Worm (Caenorhabditis elegans) whole organism, young adult: ENCODE results near the gene math-44.
A peak's percentile ranks its signal among the peaks of the same experiment; 100 is the strongest.
"Not testable (repeated sequence)": the region's sequence is repeated elsewhere in the genome, so short reads cannot be mapped to it uniquely, and the experiment has no call there.

Experiments
- C17E4.6 ChIP-seq: fragments of 200-800 bp; sonication (Bioruptor generic); IDR thresholded peaks from 2 replicates; pipeline ENCODE4 v1.3.6; 2022; ENCODE audit warnings: missing genetic modification reagents, missing genetic modification characterization, missing compliant biosample characterization
- D2030.7 ChIP-seq: fragments of 200-800 bp; sonication (Bioruptor generic); IDR thresholded peaks from 2 replicates; pipeline ENCODE4 v1.3.6; 2022; ENCODE audit warnings: missing genetic modification reagents, missing genetic modification characterization, missing compliant biosample characterization
- F49E8.2 ChIP-seq: sonication (generic microtip); optimal IDR thresholded peaks from 3 replicates; lab custom pipeline; 2017; ENCODE audit warnings: missing genetic modification characterization, mild to moderate bottlenecking, missing compliant biosample characterization, antibody characterized with exemption, moderate library complexity; ENCODE audit not compliant: insufficient read depth
- Y53F4B.3 ChIP-seq: fragments of 200-800 bp; sonication (Bioruptor generic); IDR thresholded peaks from 2 replicates; pipeline ENCODE4 v1.3.6; 2022; ENCODE audit warnings: missing genetic modification reagents, missing genetic modification characterization, missing compliant biosample characterization
- akir-1 ChIP-seq: fragments of 200-800 bp; sonication (Bioruptor generic); optimal IDR thresholded peaks from 2 replicates; lab custom pipeline; 2018; ENCODE audit warnings: mild to moderate bottlenecking, missing genetic modification characterization, moderate library complexity, missing compliant biosample characterization
- athp-1 ChIP-seq: sonication (generic microtip); optimal IDR thresholded peaks from 2 replicates; lab custom pipeline; 2017; ENCODE audit warnings: mild to moderate bottlenecking, missing genetic modification characterization, missing compliant biosample characterization
- ceh-79 ChIP-seq: sonication (generic microtip); optimal IDR thresholded peaks from 2 replicates; lab custom pipeline; 2017; ENCODE audit warnings: mild to moderate bottlenecking, missing genetic modification characterization, missing compliant biosample characterization
- die-1 ChIP-seq: sonication (generic microtip); optimal IDR thresholded peaks from 2 replicates; lab custom pipeline; 2016; ENCODE audit warnings: missing genotype, mild to moderate bottlenecking, missing genetic modification characterization, missing compliant biosample characterization
- efl-1 ChIP-seq: fragments of 150-350 bp; optimal IDR thresholded peaks from 2 replicates; lab custom pipeline; 2014; ENCODE audit warnings: missing biosample characterization, missing genetic modification reagents, missing genetic modification characterization
- hlh-12 ChIP-seq: sonication (generic microtip); optimal IDR thresholded peaks from 2 replicates; lab custom pipeline; 2016; ENCODE audit warnings: missing genetic modification characterization, missing compliant biosample characterization
- lin-26 ChIP-seq: fragments of 200-800 bp; sonication (Bioruptor generic); IDR thresholded peaks from 2 replicates; pipeline ENCODE4 v1.3.6; 2022; ENCODE audit warnings: missing genetic modification reagents, missing genetic modification characterization, missing compliant biosample characterization
- lin-54 ChIP-seq: fragments of 200-800 bp; sonication (Bioruptor generic); optimal IDR thresholded peaks from 2 replicates; lab custom pipeline; 2018; ENCODE audit warnings: mild to moderate bottlenecking, missing genetic modification characterization, missing compliant biosample characterization
- lsl-1 ChIP-seq: fragments of 200-800 bp; sonication (Bioruptor generic); optimal IDR thresholded peaks from 2 replicates; lab custom pipeline; 2018; ENCODE audit warnings: mild to moderate bottlenecking, missing genetic modification characterization, moderate library complexity, missing compliant biosample characterization
- madf-6 ChIP-seq: fragments of 200-800 bp; sonication (Bioruptor generic); IDR thresholded peaks from 2 replicates; pipeline ENCODE4 v1.3.6; 2022; ENCODE audit warnings: missing genetic modification reagents, missing genetic modification characterization, missing compliant biosample characterization
- mcd-1 ChIP-seq: fragments of 200-800 bp; sonication (Bioruptor generic); IDR thresholded peaks from 2 replicates; pipeline ENCODE4 v1.3.6; 2022; ENCODE audit warnings: missing genetic modification reagents, missing genetic modification characterization, missing compliant biosample characterization
- pha-4 ChIP-seq: fragments of 150-350 bp; sonication (generic microtip); optimal IDR thresholded peaks from 2 replicates; lab custom pipeline; 2014; ENCODE audit warnings: missing biosample characterization, missing genetic modification reagents, missing genetic modification characterization
- rcor-1 ChIP-seq: fragments of 200-800 bp; sonication (Bioruptor generic); IDR thresholded peaks from 2 replicates; pipeline ENCODE4 v1.3.6; 2022; ENCODE audit warnings: missing genetic modification reagents, missing genetic modification characterization, missing compliant biosample characterization
- repo-1 ChIP-seq: sonication (generic microtip); optimal IDR thresholded peaks from 2 replicates; lab custom pipeline; 2017; ENCODE audit warnings: mild to moderate bottlenecking, missing genetic modification characterization, missing compliant biosample characterization
- rpc-1 ChIP-seq, 2 experiments: fragments of 150-350 bp in 1 of 2; sonication (generic microtip) in 1 of 2; optimal IDR thresholded peaks; 2 replicates each; lab custom pipeline; 2014 to 2018; ENCODE audit warnings: missing biosample characterization in 1 of 2, missing genetic modification characterization in 1 of 2, missing genetic modification reagents in 1 of 2, missing genotype in 1 of 2
- tbp1 ChIP-seq: fragments of 200-800 bp; sonication (Bioruptor generic); optimal IDR thresholded peaks from 2 replicates; lab custom pipeline; 2018; ENCODE audit warnings: mild to moderate bottlenecking, missing genetic modification characterization, missing compliant biosample characterization
- unc-62 ChIP-seq: fragments of 150-350 bp; optimal IDR thresholded peaks from 2 replicates; lab custom pipeline; 2014; ENCODE audit warnings: missing biosample characterization, missing genetic modification reagents, missing genetic modification characterization
- zfh-2 ChIP-seq: fragments of 200-800 bp; sonication (Bioruptor generic); conservative IDR thresholded peaks from 2 replicates; pipeline ENCODE4 v1.3.6; 2022; ENCODE audit warnings: missing genetic modification reagents, missing genetic modification characterization, missing compliant biosample characterization

Gene math-44

DNA sequence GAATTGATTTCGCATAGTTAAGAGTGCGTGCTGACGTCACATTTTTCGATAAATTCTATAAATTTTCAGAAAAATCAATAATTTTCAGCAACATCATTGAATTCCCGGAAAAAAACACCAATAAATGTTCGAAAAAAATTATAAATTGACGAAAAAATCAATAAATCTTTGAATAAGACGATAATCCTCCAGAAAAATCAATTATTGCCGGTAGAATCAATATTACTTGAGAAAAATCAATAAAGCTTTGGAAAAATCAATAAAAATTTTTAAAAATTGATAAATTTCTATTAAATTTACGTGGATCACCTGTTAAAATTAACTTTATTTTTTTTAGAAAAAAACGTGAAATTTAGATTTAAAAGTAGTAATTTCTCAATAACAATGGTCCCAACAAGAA is 24.7 kb downstream of the math-44 start:
- TF ChIP-seq unc-62 (GFP tag; lab: Kevin White, UChicago): no peak

DNA sequence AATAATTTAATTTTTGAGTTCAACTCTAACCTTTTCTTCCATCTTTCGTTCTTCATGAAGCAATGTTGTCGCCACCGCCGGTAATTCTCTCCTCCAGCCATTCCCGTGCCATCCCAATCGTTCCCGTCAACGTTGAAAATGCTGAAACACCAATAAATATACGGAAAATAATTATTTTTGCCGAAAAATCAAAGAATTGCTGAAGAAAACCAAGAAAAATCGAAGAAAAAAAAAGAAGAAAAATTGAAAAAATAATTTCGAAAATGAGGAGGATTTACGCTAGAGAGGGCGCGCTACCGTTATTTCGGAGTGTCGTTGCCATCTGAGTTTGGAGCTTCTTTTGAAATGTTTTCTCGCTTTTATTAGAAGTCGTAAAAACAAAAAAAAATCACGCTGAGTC is 34.4 kb downstream of the math-44 start, which contains the start of gene cya-2:
cya-2 (minus strand) TSS at position 101 of the 400 bp plus-strand sequence.
- TF ChIP-seq C17E4.6 (GFP tag; lab: Robert Waterston, UW); die-1 (tag; lab: Kevin White, UChicago); rpc-1 (optimal IDR thresholded peaks at IDR 0.05; lab: Kevin White, UChicago); rpc-1 (tag; optimal IDR thresholded peaks at IDR 0.05; lab: Kevin White, UChicago): not testable (repeated sequence)

DNA sequence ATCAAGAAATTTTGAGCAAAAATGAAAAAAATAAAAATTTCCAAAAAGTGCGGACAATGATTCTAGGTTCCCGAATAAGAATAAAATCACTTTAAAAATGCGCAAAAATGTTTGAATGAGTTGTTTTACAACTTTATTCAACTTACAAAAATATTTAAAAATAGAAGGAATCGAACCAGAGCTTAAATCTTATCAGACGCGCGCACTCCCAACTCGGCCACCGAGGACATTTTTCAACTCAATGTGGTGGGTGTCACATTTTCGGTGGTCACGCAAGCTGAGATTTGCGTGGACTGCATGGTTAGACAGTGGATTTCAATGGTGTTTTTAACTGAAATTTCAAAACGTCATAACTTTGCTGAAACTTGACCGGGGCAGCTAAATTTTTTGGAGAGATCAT is 35.5 kb downstream of the math-44 start:
- TF ChIP-seq lin-26 (GFP tag; lab: Robert Waterston, UW): peak; percentile 62; the same call in 1 of the 2 replicates
- TF ChIP-seq tbp1 (GFP tag; lab: Kevin White, UChicago): peak; percentile 65
- TF ChIP-seq rpc-1 (optimal IDR thresholded peaks at IDR 0.05; lab: Kevin White, UChicago): not testable (repeated sequence)
- peak; percentile 28 for TF ChIP-seq rpc-1 (tag; optimal IDR thresholded peaks at IDR 0.05; lab: Kevin White, UChicago)

DNA sequence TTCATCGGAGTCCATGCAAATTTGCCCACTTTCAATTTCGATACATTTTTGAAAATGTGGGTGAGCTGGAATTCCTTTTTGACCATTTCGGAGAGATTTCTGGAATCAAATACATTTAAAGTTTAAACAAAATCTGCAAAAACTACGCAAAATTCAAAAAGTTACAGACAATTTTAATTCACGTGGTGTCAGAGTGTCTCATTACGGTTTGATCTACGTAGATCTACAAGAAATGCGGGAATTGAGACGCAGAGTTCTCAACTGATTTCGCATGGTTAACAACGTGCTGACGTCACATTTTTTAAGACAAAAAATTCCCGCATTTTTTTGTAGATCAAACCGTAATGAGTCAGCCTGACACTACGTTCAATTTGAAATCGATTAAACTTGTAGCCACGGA is 37.4 kb downstream of the math-44 start, which contains the start of gene bath-21:
bath-21 (minus strand) TSS at position 101 of the 400 bp plus-strand sequence.
- TF ChIP-seq rpc-1 (optimal IDR thresholded peaks at IDR 0.05; lab: Kevin White, UChicago): no peak
- no peak for TF ChIP-seq rpc-1 (tag; optimal IDR thresholded peaks at IDR 0.05; lab: Kevin White, UChicago)
- TF ChIP-seq pha-4: no peak
- TF ChIP-seq efl-1 (GFP tag; lab: Kevin White, UChicago): no peak
- no peak for TF ChIP-seq lin-54 (GFP tag; lab: Kevin White, UChicago)
- no peak for TF ChIP-seq rcor-1 (GFP tag; lab: Robert Waterston, UW)
- no peak for TF ChIP-seq ceh-79 (tag; lab: Kevin White, UChicago)
- no peak for TF ChIP-seq zfh-2

DNA sequence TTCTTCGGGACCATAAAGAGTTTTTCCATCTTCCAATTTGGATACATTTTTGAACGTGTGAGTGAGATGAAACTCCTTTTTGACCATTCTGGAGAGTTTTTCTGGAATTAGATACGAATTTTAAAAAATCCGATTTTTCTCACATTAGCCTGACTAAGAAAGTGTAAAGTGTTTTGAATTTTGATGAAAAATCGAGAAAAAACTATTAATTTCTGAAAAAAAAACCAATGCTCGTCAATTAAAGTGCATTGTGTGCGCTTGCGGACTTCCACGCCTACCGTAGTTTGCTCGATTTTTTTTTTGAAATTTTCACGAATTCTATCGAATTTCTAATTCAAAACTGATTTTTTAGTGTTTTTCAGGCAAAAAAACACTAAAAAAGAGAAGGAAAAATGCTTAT is 39.6 kb downstream of the math-44 start, which contains the start of gene bath-1:
bath-1 (minus strand) TSS at position 101 of the 400 bp plus-strand sequence.
- TF ChIP-seq lin-26 (GFP tag; lab: Robert Waterston, UW) (no peak), lsl-1 (GFP tag; lab: Kevin White, UChicago) (peak; percentile 39)

DNA sequence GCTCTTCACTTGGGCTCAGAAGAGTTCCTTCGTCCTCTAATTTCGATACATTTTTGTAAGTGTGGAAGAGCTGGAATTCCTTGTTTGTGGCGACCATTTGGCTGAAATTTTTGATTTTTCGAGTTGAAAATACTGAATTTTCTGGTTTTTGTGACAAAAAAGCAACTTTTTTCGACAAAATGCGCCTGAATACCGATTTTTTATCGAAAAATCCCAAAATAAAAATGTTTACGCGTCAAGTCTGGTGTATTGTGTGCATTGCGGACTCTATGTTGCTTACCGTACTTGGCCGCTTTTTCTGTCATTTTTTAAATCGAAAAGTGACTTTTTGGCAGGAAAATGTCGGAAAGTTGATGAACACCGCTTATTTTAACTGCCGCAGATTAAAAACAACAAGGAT is 41.3 kb downstream of the math-44 start, which contains the start of gene bath-3:
bath-3 (minus strand) TSS at position 101 of the 400 bp plus-strand sequence.
- TF ChIP-seq repo-1 (no peak), akir-1 (no peak), F49E8.2 (tag; lab: Kevin White, UChicago) (no peak), athp-1 (peak; percentile 15), lsl-1 (GFP tag; lab: Kevin White, UChicago) (peak; percentile 57), hlh-12 (tag; lab: Kevin White, UChicago) (no peak)

DNA sequence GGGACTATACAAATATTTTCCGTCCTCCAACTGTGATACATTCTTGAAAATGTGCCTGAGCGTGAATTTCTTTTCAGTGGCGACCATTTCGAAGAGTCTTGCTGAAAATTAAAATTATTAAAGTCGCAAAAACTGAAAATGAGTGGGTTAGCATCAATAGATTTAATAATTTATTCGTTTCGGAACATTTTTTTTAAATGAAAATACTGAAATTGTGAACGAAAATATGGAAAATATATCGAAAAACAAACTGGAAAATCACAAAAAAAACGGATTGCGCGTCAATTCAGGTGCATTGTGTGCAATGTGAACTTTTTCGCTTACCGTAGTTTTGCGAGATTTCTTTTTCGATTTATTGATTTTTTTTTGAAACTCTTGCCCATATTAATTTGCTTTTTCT is 42.7 kb downstream of the math-44 start, which contains the start of gene bath-5:
bath-5 (minus strand) TSS at position 101 of the 400 bp plus-strand sequence.
- TF ChIP-seq pha-4 (no peak), lsl-1 (GFP tag; lab: Kevin White, UChicago) (peak; percentile 82), madf-6 (GFP tag; lab: Robert Waterston, UW) (peak; percentile 42; the same call in 1 of the 2 replicates), Y53F4B.3 (GFP tag; lab: Robert Waterston, UW) (no peak), D2030.7 (GFP tag; lab: Robert Waterston, UW) (peak; percentile 40; the same call in 1 of the 2 replicates)

DNA sequence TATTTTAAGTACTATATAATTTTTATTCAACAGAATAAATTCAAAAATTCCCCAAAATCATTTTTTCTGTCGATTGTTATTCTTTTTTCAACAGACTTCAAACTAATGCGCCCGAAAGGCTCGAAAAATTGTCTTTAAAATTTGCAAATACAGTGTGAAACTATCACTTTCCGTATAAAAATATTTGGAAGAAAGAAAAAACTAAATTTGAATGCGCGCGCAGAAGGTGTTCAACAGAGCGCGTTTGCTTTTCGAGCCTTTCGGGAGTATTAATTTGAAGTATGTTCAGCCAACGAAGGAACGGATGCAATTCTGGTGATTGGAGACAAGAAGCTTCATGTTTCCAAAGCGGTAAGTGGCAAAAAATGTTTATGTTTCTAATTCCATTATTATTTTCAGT is 43.2 kb downstream of the math-44 start, which contains the start of gene btb-4:
btb-4 (plus strand) TSS at position 35 of the 400 bp plus-strand sequence.
- peak; percentile 57 for TF ChIP-seq mcd-1
- TF ChIP-seq efl-1 (GFP tag; lab: Kevin White, UChicago): peak; percentile 48
- TF ChIP-seq madf-6 (GFP tag; lab: Robert Waterston, UW): 0 out of 2 replicates have a peak, but pooled peaks have one; percentile 1
